Worm (Caenorhabditis elegans): ENCODE data around the gene oac-54.

The oac-54 gene

ce11 chrII:9113759-9114158, 44.2 kb upstream of the oac-54 start:
- TF ChIP-seq ceh-82 (tag; optimal IDR thresholded peaks at IDR 0.05), result no peak
- peak; percentile 67 for TF ChIP-seq nhr-23 (tag; optimal IDR thresholded peaks at IDR 0.05)
- TF ChIP-seq nhr-11 (tag; optimal IDR thresholded peaks at IDR 0.05), result no peak
- peak; percentile 41 for TF ChIP-seq nfya-1 (tag; optimal IDR thresholded peaks at IDR 0.05; ENCODE audit: insufficient read depth)
- no peak for TF ChIP-seq egl-27 (tag; optimal IDR thresholded peaks at IDR 0.05)
- peak; percentile 69 for TF ChIP-seq elt-2 (tag; optimal IDR thresholded peaks at IDR 0.05)
- TF ChIP-seq hmg-11 (tag; optimal IDR thresholded peaks at IDR 0.05), result peak; percentile 21
- no peak for TF ChIP-seq ztf-4 (tag; optimal IDR thresholded peaks at IDR 0.05)
- peak; percentile 50 for TF ChIP-seq pha-4 (tag; optimal IDR thresholded peaks at IDR 0.05)
- peak in 1 of 3 experiments; percentile 6 for TF ChIP-seq elt-3 (tag; optimal IDR thresholded peaks at IDR 0.05)
- peak; percentile 29 for TF ChIP-seq lsy-12 (tag; optimal IDR thresholded peaks at IDR 0.05)
- peak; percentile 25 for TF ChIP-seq mdl-1 (tag; optimal IDR thresholded peaks at IDR 0.05)
- TF ChIP-seq egl-5 (tag; optimal IDR thresholded peaks at IDR 0.05), result no peak
- no peak for TF ChIP-seq tbx-2 (tag; optimal IDR thresholded peaks at IDR 0.05)
- peak; percentile 62 for TF ChIP-seq nhr-25 (tag; optimal IDR thresholded peaks at IDR 0.05)
- peak; percentile 76 for TF ChIP-seq nhr-43 (tag; optimal IDR thresholded peaks at IDR 0.05; ENCODE audit: poor library complexity, severe bottlenecking)

DNA sequence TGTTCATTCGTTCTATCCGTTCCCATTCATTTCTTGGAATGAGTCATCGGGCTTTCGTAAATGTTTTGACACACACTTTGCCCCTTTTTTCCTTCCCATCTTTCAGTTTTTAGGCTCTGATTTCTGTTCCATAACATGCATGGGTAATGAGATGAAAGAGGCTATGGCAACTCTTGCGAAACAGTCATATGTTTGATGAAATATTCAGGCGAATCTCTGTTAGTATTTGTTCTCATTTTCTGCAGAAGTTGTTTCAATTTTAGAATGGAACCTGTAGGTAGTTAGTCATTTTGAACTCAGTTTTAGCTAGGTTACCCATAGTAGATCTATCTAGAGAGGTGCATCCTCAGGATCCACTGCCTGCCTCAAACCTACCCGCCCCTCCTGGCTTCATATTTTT, 42.9 kb upstream of the oac-54 start:
- no peak for TF ChIP-seq jun-1 (tag; optimal IDR thresholded peaks at IDR 0.05)
- no peak for TF ChIP-seq nhr-28 (tag; optimal IDR thresholded peaks at IDR 0.05)
- TF ChIP-seq sea-2 (GFP tag; optimal IDR thresholded peaks at IDR 0.05), result no peak
- no peak for TF ChIP-seq unc-39 (tag; optimal IDR thresholded peaks at IDR 0.05)
- TF ChIP-seq ceh-9 (tag; optimal IDR thresholded peaks at IDR 0.05), result no peak
- TF ChIP-seq lsy-12 (tag; optimal IDR thresholded peaks at IDR 0.05), result no peak
- TF ChIP-seq ztf-11 (tag; optimal IDR thresholded peaks at IDR 0.05), result no peak
- TF ChIP-seq nhr-237 (tag; optimal IDR thresholded peaks at IDR 0.05), result no peak
- TF ChIP-seq egl-5 (tag; optimal IDR thresholded peaks at IDR 0.05), result no peak

- TF ChIP-seq nhr-25 (tag; optimal IDR thresholded peaks at IDR 0.05), result no peak
- peak; percentile 67 for TF ChIP-seq nhr-11 (tag; optimal IDR thresholded peaks at IDR 0.05)
- TF ChIP-seq pqm-1 (tag; optimal IDR thresholded peaks at IDR 0.05), result no peak
- TF ChIP-seq zag-1 (tag; optimal IDR thresholded peaks at IDR 0.05), result no peak
- no peak for TF ChIP-seq lin-15B (tag; optimal IDR thresholded peaks at IDR 0.05)
- TF ChIP-seq skn-1 (tag; optimal IDR thresholded peaks at IDR 0.05), result no peak
- TF ChIP-seq nhr-43 (tag; optimal IDR thresholded peaks at IDR 0.05; ENCODE audit: poor library complexity, severe bottlenecking), result no peak
- TF ChIP-seq elt-1 (tag; optimal IDR thresholded peaks at IDR 0.05), result no peak
These were observed 42.3 kb upstream of the oac-54 start for ce11 chrII:9115644-9116043.

DNA sequence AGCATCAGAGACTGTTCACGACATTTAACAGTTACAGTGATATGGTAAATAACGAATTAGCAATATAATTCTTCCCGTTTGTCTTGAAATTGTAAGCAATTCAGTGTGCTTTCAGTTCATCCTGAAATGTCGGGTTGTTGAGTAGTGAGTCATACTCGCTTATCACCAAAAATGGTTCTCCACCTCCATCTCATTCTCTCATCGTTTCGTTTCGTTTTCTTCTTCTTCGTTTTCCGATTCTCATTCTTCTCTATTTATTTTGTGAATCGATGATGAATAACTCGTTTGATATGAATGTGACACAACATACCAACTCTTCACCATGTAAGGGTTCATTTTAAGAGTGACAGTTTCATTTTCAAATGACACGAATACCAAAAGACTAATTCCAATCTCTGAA, 41.5 kb upstream of the oac-54 start:
- no peak for TF ChIP-seq elt-3 (tag; optimal IDR thresholded peaks at IDR 0.05)
- TF ChIP-seq elt-2 (tag; optimal IDR thresholded peaks at IDR 0.05), result peak; percentile 65
- no peak for TF ChIP-seq lsy-12 (tag; optimal IDR thresholded peaks at IDR 0.05)
- peak; percentile 61 for TF ChIP-seq pqm-1 (tag; optimal IDR thresholded peaks at IDR 0.05)
- TF ChIP-seq skn-1 (tag; optimal IDR thresholded peaks at IDR 0.05), result peak; percentile 36
- TF ChIP-seq pha-4 (tag; optimal IDR thresholded peaks at IDR 0.05), result peak; percentile 20
- TF ChIP-seq nfya-1 (tag; optimal IDR thresholded peaks at IDR 0.05; ENCODE audit: insufficient read depth), result no peak

DNA sequence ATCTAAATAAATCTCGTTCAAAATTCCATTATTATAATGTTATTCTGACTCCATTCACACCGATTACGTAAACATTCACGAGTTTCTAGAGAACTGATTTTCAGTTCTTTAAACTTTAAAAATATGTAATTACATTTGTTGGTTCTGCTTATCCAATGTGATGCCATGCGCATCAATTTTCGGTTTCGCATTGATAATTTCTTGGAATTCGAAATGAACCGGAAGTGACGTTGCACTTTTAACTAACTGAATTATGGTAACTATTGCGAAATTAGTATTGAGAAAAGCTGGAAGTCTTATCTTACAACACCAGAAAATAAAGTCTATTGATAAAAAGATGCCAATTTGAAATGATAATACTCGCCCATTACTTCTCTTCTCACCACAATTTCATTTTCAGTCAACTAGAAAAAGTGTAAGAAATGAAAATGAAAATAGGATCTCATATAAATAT, 40.1 kb upstream of the oac-54 start:
- TF ChIP-seq elt-1 (tag; optimal IDR thresholded peaks at IDR 0.05), result no peak
- TF ChIP-seq aly-2 (tag; optimal IDR thresholded peaks at IDR 0.05), result no peak
- peak; percentile 78 for TF ChIP-seq elt-2 (tag; optimal IDR thresholded peaks at IDR 0.05)
- TF ChIP-seq hmg-11 (tag; optimal IDR thresholded peaks at IDR 0.05), result no peak
- TF ChIP-seq ztf-4 (tag; optimal IDR thresholded peaks at IDR 0.05), result no peak
- no peak for TF ChIP-seq nhr-25 (tag; optimal IDR thresholded peaks at IDR 0.05)
- TF ChIP-seq pqm-1 (tag; optimal IDR thresholded peaks at IDR 0.05), result peak; percentile 50
- TF ChIP-seq unc-62 (GFP tag; optimal IDR thresholded peaks at IDR 0.05), result no peak
- TF ChIP-seq ceh-28 (tag; optimal IDR thresholded peaks at IDR 0.05), result no peak
- peak; percentile 72 for TF ChIP-seq nhr-11 (tag; optimal IDR thresholded peaks at IDR 0.05)
- TF ChIP-seq tbx-2 (tag; optimal IDR thresholded peaks at IDR 0.05), result peak; percentile 2
- no peak for TF ChIP-seq unc-39 (tag; optimal IDR thresholded peaks at IDR 0.05)
- TF ChIP-seq jun-1 (tag; optimal IDR thresholded peaks at IDR 0.05), result no peak
- TF ChIP-seq nhr-23 (tag; optimal IDR thresholded peaks at IDR 0.05), result no peak
- no peak for TF ChIP-seq nhr-77 (tag; optimal IDR thresholded peaks at IDR 0.05)
- TF ChIP-seq eor-1 (tag; optimal IDR thresholded peaks at IDR 0.05), result no peak
- no peak for TF ChIP-seq ZK546.5 (tag; optimal IDR thresholded peaks at IDR 0.05)
- no peak for TF ChIP-seq ztf-11 (tag; optimal IDR thresholded peaks at IDR 0.05)
- no peak for TF ChIP-seq egl-27 (tag; optimal IDR thresholded peaks at IDR 0.05)
- no peak for TF ChIP-seq nhr-237 (tag; optimal IDR thresholded peaks at IDR 0.05)
- TF ChIP-seq pha-4 (tag; optimal IDR thresholded peaks at IDR 0.05), result peak; percentile 35
- TF ChIP-seq fos-1 (tag; optimal IDR thresholded peaks at IDR 0.05), result no peak
- no peak for TF ChIP-seq lsy-12 (tag; optimal IDR thresholded peaks at IDR 0.05)
- TF ChIP-seq snpc-4 (tag; optimal IDR thresholded peaks at IDR 0.05), result no peak

Data from whole organism, L3 larva.